Worm (Caenorhabditis elegans) whole organism, L4 larva: Measurements from ENCODE around the gene T08G3.6.

Experiments
- F37D6.2 ChIP-seq: sonication (generic microtip); optimal IDR thresholded peaks from 2 replicates; lab custom pipeline; 2016; ENCODE audit warnings: mild to moderate bottlenecking, missing genetic modification characterization, missing compliant biosample characterization
- Y48G9A.11 ChIP-seq: fragments of 200-800 bp; sonication (Bioruptor generic); IDR thresholded peaks from 2 replicates; pipeline ENCODE4 v1.3.6; 2022; ENCODE audit warnings: missing genetic modification reagents, missing genetic modification characterization, missing compliant biosample characterization
- ZK546.5 ChIP-seq, 2 experiments: sonication (generic microtip); optimal IDR thresholded peaks; 2 replicates each; lab custom pipeline; 2017; ENCODE audit warnings: missing biosample characterization in 2 of 2, missing genetic modification characterization in 2 of 2
- ces-1 ChIP-seq: fragments of 150-350 bp; sonication (generic microtip); optimal IDR thresholded peaks from 4 replicates; lab custom pipeline; 2014; ENCODE audit warnings: missing biosample characterization, missing genetic modification reagents, missing genetic modification characterization
- egl-27 ChIP-seq: sonication (generic microtip); optimal IDR thresholded peaks from 3 replicates; lab custom pipeline; 2017; ENCODE audit warnings: missing biosample characterization, missing genetic modification reagents, missing genetic modification characterization
- jun-1 ChIP-seq: fragments of 150-350 bp; optimal IDR thresholded peaks from 2 replicates; lab custom pipeline; 2014; ENCODE audit warnings: missing biosample characterization, missing genetic modification reagents, missing genetic modification characterization
- nhr-10 ChIP-seq: fragments of 150-350 bp; optimal IDR thresholded peaks from 2 replicates; lab custom pipeline; 2014; ENCODE audit warnings: missing biosample characterization, missing genetic modification characterization
- nhr-11 ChIP-seq: fragments of 150-350 bp; optimal IDR thresholded peaks from 2 replicates; lab custom pipeline; 2014; ENCODE audit warnings: missing biosample characterization, missing genetic modification characterization
- nhr-237 ChIP-seq: sonication (generic microtip); optimal IDR thresholded peaks from 2 replicates; lab custom pipeline; 2017; ENCODE audit warnings: missing biosample characterization, missing genetic modification characterization
- nhr-25 ChIP-seq: sonication (generic microtip); optimal IDR thresholded peaks from 2 replicates; lab custom pipeline; 2017; ENCODE audit warnings: missing genetic modification characterization, mild to moderate bottlenecking, missing compliant biosample characterization, antibody characterized with exemption, moderate library complexity, borderline replicate concordance; ENCODE audit not compliant: insufficient read depth
- nhr-76 ChIP-seq: fragments of 150-350 bp; optimal IDR thresholded peaks from 2 replicates; lab custom pipeline; 2014; ENCODE audit warnings: missing biosample characterization, missing genetic modification characterization
- ztf-11 ChIP-seq: fragments of 150-350 bp; optimal IDR thresholded peaks from 2 replicates; lab custom pipeline; 2014; ENCODE audit warnings: missing biosample characterization, missing genetic modification characterization

ce11 chrV:16447735-16448134, 2.0 kb downstream of the T08G3.6 start, which contains the start of gene T08G3.13:
- no peak for TF ChIP-seq nhr-76
- TF ChIP-seq nhr-10, result no peak
- no peak for TF ChIP-seq ces-1
- no peak for TF ChIP-seq nhr-25
- TF ChIP-seq nhr-237 (tag; lab: Kevin White, UChicago), result no peak
- no peak for TF ChIP-seq egl-27 (tag; lab: Kevin White, UChicago)
- no peak for TF ChIP-seq ztf-11
- no peak for TF ChIP-seq nhr-11
- TF ChIP-seq jun-1 (tag; lab: Kevin White, UChicago), result no peak
- TF ChIP-seq Y48G9A.11 (GFP tag; lab: Robert Waterston, UW), result no peak
- TF ChIP-seq F37D6.2 (tag; lab: Kevin White, UChicago), result no peak
- TF ChIP-seq ZK546.5 (tag; optimal IDR thresholded peaks at IDR 0.05; lab: Kevin White, UChicago), result no peak
